Worm (Caenorhabditis elegans) whole organism, midembryonic: ENCODE data around the gene dod-24.

Source experiments
- cog-1 ChIP-seq: sonication (generic microtip); optimal IDR thresholded peaks from 2 replicates; lab custom pipeline; 2016; ENCODE audit warnings: missing genetic modification characterization, missing compliant biosample characterization
- flt-1 ChIP-seq: fragments of 200-800 bp; sonication (Bioruptor generic); IDR thresholded peaks from 2 replicates; pipeline ENCODE4 v1.3.6; 2022; ENCODE audit warnings: missing genetic modification characterization, missing compliant biosample characterization
- klf-2 ChIP-seq: fragments of 200-800 bp; sonication (Bioruptor generic); conservative IDR thresholded peaks from 2 replicates; pipeline ENCODE4 v1.3.6; 2022; ENCODE audit warnings: missing genetic modification reagents, missing genetic modification characterization, missing compliant biosample characterization
- med-1 ChIP-seq: sonication (generic microtip); optimal IDR thresholded peaks from 2 replicates; lab custom pipeline; 2017; ENCODE audit warnings: missing genetic modification characterization, mild to moderate bottlenecking, missing compliant biosample characterization, antibody characterized with exemption, missing genetic modification reagents; ENCODE audit not compliant: insufficient read depth
- ref-1 ChIP-seq: fragments of 200-800 bp; sonication (Bioruptor generic); conservative IDR thresholded peaks from 2 replicates; pipeline ENCODE4 v1.3.6; 2022; ENCODE audit warnings: missing genetic modification reagents, missing genetic modification characterization, missing compliant biosample characterization
- tab-1 ChIP-seq: fragments of 200-800 bp; sonication (Bioruptor generic); IDR thresholded peaks from 2 replicates; pipeline ENCODE4 v1.3.6; 2022; ENCODE audit warnings: missing genetic modification characterization, missing compliant biosample characterization
- ztf-23 ChIP-seq: fragments of 200-800 bp; sonication (Bioruptor generic); IDR thresholded peaks from 2 replicates; pipeline ENCODE4 v1.3.6; 2022; ENCODE audit warnings: missing genetic modification reagents, missing genetic modification characterization, missing compliant biosample characterization
- ztf-29 ChIP-seq: fragments of 200-800 bp; sonication (Bioruptor generic); IDR thresholded peaks from 2 replicates; pipeline ENCODE4 v1.3.6; 2022; ENCODE audit warnings: missing genetic modification reagents, missing genetic modification characterization, missing compliant biosample characterization

ce11 chrIV:12960136-12960535, 19.0 kb upstream of the dod-24 start, which contains the start of gene F55G11.7:
- TF ChIP-seq med-1 (GFP tag; lab: Kevin White, UChicago), result no peak
- no peak for TF ChIP-seq cog-1 (tag; lab: Kevin White, UChicago)
- TF ChIP-seq ref-1 (GFP tag; lab: Robert Waterston, UW), result no peak
- TF ChIP-seq flt-1 (GFP tag; lab: Robert Waterston, UW), result no peak
- TF ChIP-seq ztf-29 (GFP tag; lab: Robert Waterston, UW), result no peak
- TF ChIP-seq tab-1, result no peak
- TF ChIP-seq ztf-23, result no peak
- no peak for TF ChIP-seq klf-2
